Worm (Caenorhabditis elegans) whole organism, L4/young adult: Measurements from ENCODE around the gene srw-107.

ENCODE experiments used
- dao-5 ChIP-seq: sonication (generic microtip); optimal IDR thresholded peaks from 2 replicates; lab custom pipeline; 2016; ENCODE audit warnings: missing genotype, missing genetic modification characterization, moderate library complexity, missing compliant biosample characterization
- him-1 ChIP-seq: sonication (generic microtip); optimal IDR thresholded peaks from 2 replicates; lab custom pipeline; 2016; ENCODE audit warnings: missing genotype, missing genetic modification reagents, missing genetic modification characterization, missing compliant biosample characterization

DNA sequence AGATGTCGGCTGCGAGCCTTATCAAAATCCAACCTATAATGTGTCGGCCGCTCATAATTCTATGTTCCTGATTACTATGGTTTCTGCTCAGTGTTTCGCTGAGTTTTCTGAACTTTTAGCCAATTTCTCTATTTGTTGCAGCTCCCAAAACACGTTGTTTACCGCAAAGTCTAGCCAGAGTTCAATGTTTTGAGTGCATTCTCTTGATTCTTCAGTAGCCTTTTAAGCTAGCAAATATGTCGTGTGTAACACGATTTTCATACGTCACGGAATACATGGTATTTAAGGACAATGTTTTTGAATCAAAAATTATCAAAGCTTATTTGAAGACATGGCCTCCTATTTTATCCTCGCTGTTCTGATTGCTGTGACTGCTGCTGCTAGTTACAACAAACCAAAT is 16.2 kb downstream of the srw-107 start, which contains the start of gene srlf-19:
- TF ChIP-seq dao-5 (tag; lab: Kevin White, UChicago), result no peak
- no peak for TF ChIP-seq him-1 (tag; lab: Kevin White, UChicago)
